Worm (Caenorhabditis elegans): ENCODE data around the gene T19D12.5.

DNA sequence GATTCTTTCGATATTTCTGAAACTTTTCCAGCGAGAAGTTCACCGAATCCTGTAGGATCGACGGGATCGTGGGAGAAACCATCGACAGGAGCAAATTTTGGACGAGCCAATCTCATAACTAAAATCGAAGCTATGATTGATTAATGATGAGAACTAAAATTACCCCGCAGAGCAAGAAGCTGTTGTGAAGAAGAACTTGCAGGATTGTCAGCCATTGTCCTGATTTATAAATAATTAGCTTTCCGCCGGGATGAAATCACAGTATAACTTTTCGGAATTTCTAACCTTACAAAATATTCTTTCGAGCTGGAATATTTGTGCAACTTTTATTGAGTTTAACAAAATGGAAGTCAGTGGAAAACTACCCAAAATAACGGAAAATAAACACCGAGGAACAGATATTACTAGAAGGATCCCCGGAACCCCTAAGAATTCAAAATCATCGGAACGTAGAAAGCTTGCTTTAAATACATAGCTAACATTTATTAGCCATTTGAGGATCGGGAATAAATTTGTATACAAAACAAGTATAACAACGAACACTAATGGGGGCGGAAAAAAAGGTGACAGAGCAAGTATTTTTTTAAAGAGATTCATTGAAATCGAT is 48.7 kb downstream of the T19D12.5 start, which contains the start of gene C56C10.7:
- TF ChIP-seq npax-4 (tag; optimal IDR thresholded peaks at IDR 0.05) = no peak
- TF ChIP-seq fkh-10 (GFP tag; optimal IDR thresholded peaks at IDR 0.05) = no peak
- TF ChIP-seq dmd-4 (tag; optimal IDR thresholded peaks at IDR 0.05; ENCODE audit: borderline replicate concordance) = no peak
- no peak for TF ChIP-seq pqm-1 (tag; optimal IDR thresholded peaks at IDR 0.05)
- no peak for TF ChIP-seq T23F11.4 (GFP tag; optimal IDR thresholded peaks at IDR 0.05)
- TF ChIP-seq hlh-8 (tag; optimal IDR thresholded peaks at IDR 0.05) = no peak
- peak; percentile 43 for TF ChIP-seq ama-1 (optimal IDR thresholded peaks at IDR 0.05)
- TF ChIP-seq nhr-11 (tag; optimal IDR thresholded peaks at IDR 0.05) = no peak
- no peak for TF ChIP-seq ceh-9 (tag; optimal IDR thresholded peaks at IDR 0.05)
- no peak for TF ChIP-seq elt-2 (tag; optimal IDR thresholded peaks at IDR 0.05)
- TF ChIP-seq nfya-1 (tag; optimal IDR thresholded peaks at IDR 0.05) = no peak
- TF ChIP-seq pax-1 (tag; optimal IDR thresholded peaks at IDR 0.05) = no peak
- no peak for TF ChIP-seq gmeb-2 (tag; optimal IDR thresholded peaks at IDR 0.05)
- no peak for TF ChIP-seq zip-5 (tag; optimal IDR thresholded peaks at IDR 0.05)
